Fruit fly (Drosophila melanogaster): ENCODE results near the gene CG9121.

Gene CG9121

dm6 chr2L:5060952-5061478, 10.2 kb upstream of the CG9121 start (continued):
- TF ChIP-seq CG10209 (GFP tag; optimal IDR thresholded peaks at IDR 0.05), result peak; percentile 66
- TF ChIP-seq CG18619 (GFP tag; optimal IDR thresholded peaks at IDR 0.05), result peak; percentile 60
- TF ChIP-seq CG7372 (GFP tag; IDR thresholded peaks at IDR 0.05), result no peak; the same call in 1 of the 2 replicates
- peak; percentile 56 for TF ChIP-seq Dek (tag; optimal IDR thresholded peaks at IDR 0.05)
- peak; percentile 58 for TF ChIP-seq CG30403 (GFP tag; optimal IDR thresholded peaks at IDR 0.05)
- peak; percentile 74 for TF ChIP-seq ci (GFP tag; IDR thresholded peaks at IDR 0.05)
- TF ChIP-seq CG2202 (tag; optimal IDR thresholded peaks at IDR 0.05), result no peak
- peak; percentile 24 for TF ChIP-seq grn (GFP tag; optimal IDR thresholded peaks at IDR 0.05)
- TF ChIP-seq CG12769 (tag; optimal IDR thresholded peaks at IDR 0.05), result peak; percentile 61
- peak; percentile 47 for TF ChIP-seq CG3407 (GFP tag; optimal IDR thresholded peaks at IDR 0.05)
- no peak for TF ChIP-seq tll (GFP tag; optimal IDR thresholded peaks at IDR 0.05)
- TF ChIP-seq lilli (GFP tag; optimal IDR thresholded peaks at IDR 0.05), result peak; percentile 88
- peak; percentile 80 for TF ChIP-seq Camta (GFP tag; optimal IDR thresholded peaks at IDR 0.05)
- TF ChIP-seq CG3995 (GFP tag; optimal IDR thresholded peaks at IDR 0.05), result no peak
- no peak for TF ChIP-seq dan (GFP tag; IDR thresholded peaks at IDR 0.05)
- TF ChIP-seq Dll (GFP tag; IDR thresholded peaks at IDR 0.05; ENCODE audit: partially characterized antibody), result no peak
- peak; percentile 65 for TF ChIP-seq CG12391 (tag; optimal IDR thresholded peaks at IDR 0.05)
- TF ChIP-seq CG10366 (GFP tag; IDR thresholded peaks at IDR 0.05), result peak; percentile 51
- peak; percentile 20 for TF ChIP-seq pho (GFP tag; optimal IDR thresholded peaks at IDR 0.05)
- peak; percentile 52 for TF ChIP-seq CG12219 (GFP tag; optimal IDR thresholded peaks at IDR 0.05)
- no peak for TF ChIP-seq cad (GFP tag; optimal IDR thresholded peaks at IDR 0.05)
- TF ChIP-seq unpg (GFP tag; optimal IDR thresholded peaks at IDR 0.05), result peak; percentile 62
- TF ChIP-seq CG2678 (tag; optimal IDR thresholded peaks at IDR 0.05), result peak; percentile 80
- peak; percentile 61 for TF ChIP-seq grau (tag; optimal IDR thresholded peaks at IDR 0.05)
- peak; percentile 42; the same call in 1 of the 2 replicates for TF ChIP-seq CG14441 (GFP tag; IDR thresholded peaks at IDR 0.05)
- peak; percentile 91 for TF ChIP-seq Hmr (GFP tag; optimal IDR thresholded peaks at IDR 0.05)
- TF ChIP-seq hb (GFP tag; IDR thresholded peaks at IDR 0.05; ENCODE audit: partially characterized antibody), result no peak
- TF ChIP-seq peb (GFP tag; IDR thresholded peaks at IDR 0.05), result 0 out of 2 replicates have a peak, but pooled peaks have one; percentile 16
- TF ChIP-seq CG34376 (GFP tag; optimal IDR thresholded peaks at IDR 0.05), result peak; percentile 77
- no peak for TF ChIP-seq Scr (GFP tag; IDR thresholded peaks at IDR 0.05; ENCODE audit: partially characterized antibody)
- TF ChIP-seq cato (GFP tag; optimal IDR thresholded peaks at IDR 0.05; ENCODE audit: borderline replicate concordance), result no peak
- no peak for TF ChIP-seq Dad (GFP tag; optimal IDR thresholded peaks at IDR 0.05)
- TF ChIP-seq CG6813 (GFP tag; optimal IDR thresholded peaks at IDR 0.05), result peak; percentile 78
- TF ChIP-seq CG2712 (tag; optimal IDR thresholded peaks at IDR 0.05), result peak; percentile 57
- peak; percentile 50 for TF ChIP-seq fu2 (GFP tag; optimal IDR thresholded peaks at IDR 0.05)
- TF ChIP-seq Antp (GFP tag; optimal IDR thresholded peaks at IDR 0.05), result peak; percentile 68
- TF ChIP-seq CG3726 (GFP tag; IDR thresholded peaks at IDR 0.05), result 0 out of 3 replicates have a peak, but pooled peaks have one; percentile 24
- peak; percentile 27 for TF ChIP-seq Sry-δ (GFP tag; optimal IDR thresholded peaks at IDR 0.05)
- no peak for TF ChIP-seq unc-4 (GFP tag; IDR thresholded peaks at IDR 0.05; ENCODE audit: partially characterized antibody)
- peak in 1 of 2 experiments; percentile 42 for TF ChIP-seq bsh (GFP tag; optimal IDR thresholded peaks at IDR 0.05)
- TF ChIP-seq gem (tag; optimal IDR thresholded peaks at IDR 0.05), result peak; percentile 79
- no peak for TF ChIP-seq Doc2 (GFP tag; IDR thresholded peaks at IDR 0.05)
- peak; percentile 71 for TF ChIP-seq maf-S (GFP tag; optimal IDR thresholded peaks at IDR 0.05)
- TF ChIP-seq CG4854 (GFP tag; optimal IDR thresholded peaks at IDR 0.05), result no peak
- no peak for TF ChIP-seq Lim3 (GFP tag; IDR thresholded peaks at IDR 0.05)
- peak; percentile 20 for TF ChIP-seq CG7928 (GFP tag; optimal IDR thresholded peaks at IDR 0.05)
- TF ChIP-seq vnd (GFP tag; IDR thresholded peaks at IDR 0.05; ENCODE audit: partially characterized antibody), result no peak
- TF ChIP-seq br (optimal IDR thresholded peaks at IDR 0.05), result no peak
- TF ChIP-seq MBD-R2 (GFP tag; IDR thresholded peaks at IDR 0.05), result peak; percentile 47; the same call in 1 of the 2 replicates
- TF ChIP-seq CG6654 (GFP tag; optimal IDR thresholded peaks at IDR 0.05), result no peak

Data from whole organism, embryonic.